Worm (Caenorhabditis elegans): ENCODE data around the gene F39G3.4.

F39G3.4 gene

ce11 chrV:4731154-4731961, 6.8 kb downstream of the F39G3.4 start, which contains the start of gene F39G3.3 (continued):
- no peak for TF ChIP-seq zag-1 (tag; optimal IDR thresholded peaks at IDR 0.05)
- peak; percentile 29 for TF ChIP-seq egl-13 (tag; optimal IDR thresholded peaks at IDR 0.05)
- TF ChIP-seq vab-15 (tag; optimal IDR thresholded peaks at IDR 0.05): peak; percentile 36
- peak; percentile 69 for TF ChIP-seq nhr-90 (tag; optimal IDR thresholded peaks at IDR 0.05; ENCODE audit: poor library complexity)
- no peak for TF ChIP-seq C34B4.2 (tag; optimal IDR thresholded peaks at IDR 0.05)
- TF ChIP-seq snpc-4 (tag; optimal IDR thresholded peaks at IDR 0.05): no peak
- peak; percentile 58 for TF ChIP-seq xbp-1 (tag; optimal IDR thresholded peaks at IDR 0.05)
- TF ChIP-seq lin-35 (GFP tag; optimal IDR thresholded peaks at IDR 0.05): peak; percentile 24 to 49
- no peak for TF ChIP-seq grh-1 (GFP tag; IDR thresholded peaks at IDR 0.05)
- TF ChIP-seq alr-1 (tag; optimal IDR thresholded peaks at IDR 0.05; ENCODE audit: borderline replicate concordance): no peak
- TF ChIP-seq dsc-1 (tag; optimal IDR thresholded peaks at IDR 0.05): peak; percentile 73
- TF ChIP-seq efl-1 (optimal IDR thresholded peaks at IDR 0.05): peak; percentile 33 to 55
- TF ChIP-seq efl-1 (GFP tag; optimal IDR thresholded peaks at IDR 0.05 in 1 of 2): peak; percentile 35 to 95
- TF ChIP-seq fos-1 (tag; optimal IDR thresholded peaks at IDR 0.05): no peak
- TF ChIP-seq fkh-10 (GFP tag; optimal IDR thresholded peaks at IDR 0.05): no peak
- TF ChIP-seq skn-1 (tag; optimal IDR thresholded peaks at IDR 0.05): peak; percentile 74
- no peak for TF ChIP-seq C04F5.9 (tag; optimal IDR thresholded peaks at IDR 0.05)
- no peak for TF ChIP-seq ets-5 (GFP tag; IDR thresholded peaks at IDR 0.05)
- TF ChIP-seq tlp-1 (tag; optimal IDR thresholded peaks at IDR 0.05): no peak
- peak; percentile 58 to 63 for TF ChIP-seq lsy-2 (tag; optimal IDR thresholded peaks at IDR 0.05)
- no peak for TF ChIP-seq pag-3 (tag; optimal IDR thresholded peaks at IDR 0.05; ENCODE audit: borderline replicate concordance, insufficient read depth)
- no peak for TF ChIP-seq nhr-77 (tag; optimal IDR thresholded peaks at IDR 0.05)
- TF ChIP-seq ces-1 (GFP tag; optimal IDR thresholded peaks at IDR 0.05): no peak
- peak; percentile 30 for TF ChIP-seq elt-2 (tag; optimal IDR thresholded peaks at IDR 0.05)
- peak; percentile 66 for TF ChIP-seq swsn-7 (tag; optimal IDR thresholded peaks at IDR 0.05)
- no peak for TF ChIP-seq sox-4 (tag; optimal IDR thresholded peaks at IDR 0.05)
- no peak for TF ChIP-seq unc-62 (GFP tag; optimal IDR thresholded peaks at IDR 0.05)
- peak; percentile 52 for TF ChIP-seq C16A3.4 (tag; optimal IDR thresholded peaks at IDR 0.05)
- peak; percentile 88 for TF ChIP-seq unc-130 (tag; optimal IDR thresholded peaks at IDR 0.05)
- peak; percentile 57 for TF ChIP-seq nhr-20 (tag; optimal IDR thresholded peaks at IDR 0.05)
- TF ChIP-seq nhr-19 (GFP tag; conservative IDR thresholded peaks at IDR 0.05): peak; percentile 54
- no peak for TF ChIP-seq egl-27 (tag; optimal IDR thresholded peaks at IDR 0.05)
- peak; percentile 67 for TF ChIP-seq snu-23 (GFP tag; optimal IDR thresholded peaks at IDR 0.05)
- TF ChIP-seq ztf-11 (tag; optimal IDR thresholded peaks at IDR 0.05): peak in 1 of 2 experiments; percentile 7
- TF ChIP-seq hpl-2 (GFP tag; optimal IDR thresholded peaks at IDR 0.05): peak; percentile 4
- peak; percentile 40 for TF ChIP-seq lin-13 (GFP tag; optimal IDR thresholded peaks at IDR 0.05)
- TF ChIP-seq isw-1 (GFP tag; IDR thresholded peaks at IDR 0.05): peak; percentile 6; the same call in 1 of the 2 replicates
- TF ChIP-seq ceh-82 (tag; optimal IDR thresholded peaks at IDR 0.05): peak; percentile 36 to 55 (median 43)
- no peak for TF ChIP-seq unc-30 (tag; optimal IDR thresholded peaks at IDR 0.05)
- no peak for TF ChIP-seq nhr-11 (tag; optimal IDR thresholded peaks at IDR 0.05)
- TF ChIP-seq lin-39 (tag; optimal IDR thresholded peaks at IDR 0.05): peak; percentile 81
- TF ChIP-seq pax-3 (tag; optimal IDR thresholded peaks at IDR 0.05): no peak
- TF ChIP-seq irx-1 (tag; optimal IDR thresholded peaks at IDR 0.05): peak; percentile 42
- TF ChIP-seq ceh-90 (tag; optimal IDR thresholded peaks at IDR 0.05): no peak
- TF ChIP-seq mef-2 (tag; optimal IDR thresholded peaks at IDR 0.05): no peak
- TF ChIP-seq tbx-2 (tag; optimal IDR thresholded peaks at IDR 0.05): peak; percentile 48
- peak; percentile 19 to 59 (median 46) for TF ChIP-seq dpl-1 (GFP tag; optimal IDR thresholded peaks at IDR 0.05)
- no peak for TF ChIP-seq nhr-12 (tag; optimal IDR thresholded peaks at IDR 0.05)
- no peak for TF ChIP-seq sup-37 (GFP tag; optimal IDR thresholded peaks at IDR 0.05)
- TF ChIP-seq pqm-1 (tag; optimal IDR thresholded peaks at IDR 0.05): no peak
- no peak for TF ChIP-seq ztf-4 (tag; optimal IDR thresholded peaks at IDR 0.05)
- TF ChIP-seq mab-9 (GFP tag; IDR thresholded peaks at IDR 0.05): no peak
